Worm (Caenorhabditis elegans): ENCODE data around the gene T01B6.1.

T01B6.1 gene

DNA sequence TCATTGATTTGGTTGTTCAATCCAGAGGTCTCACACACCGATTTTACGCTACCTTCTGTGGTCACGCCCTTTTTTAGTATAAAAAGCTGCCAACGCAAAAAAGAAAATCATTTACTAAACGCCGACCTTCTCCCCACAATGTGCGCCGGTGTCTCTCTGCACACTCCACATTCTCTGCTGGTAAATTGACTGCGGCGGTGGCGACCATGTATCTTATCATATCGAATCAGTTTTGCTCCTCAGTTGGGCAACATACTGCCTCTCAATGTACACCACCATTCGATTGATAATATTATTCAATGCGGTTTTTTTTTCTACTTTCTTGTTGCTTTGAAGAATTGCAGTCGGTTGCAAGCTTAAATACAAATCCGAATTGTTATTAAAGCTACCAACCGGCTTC lies 36.6 kb downstream of the T01B6.1 start:
- TF ChIP-seq cog-1 (tag; optimal IDR thresholded peaks at IDR 0.05), result no peak
- TF ChIP-seq T22C8.4 (GFP tag; IDR thresholded peaks at IDR 0.05), result no peak
- TF ChIP-seq flt-1 (GFP tag; IDR thresholded peaks at IDR 0.05), result no peak
- TF ChIP-seq ztf-29 (GFP tag; IDR thresholded peaks at IDR 0.05), result no peak
- no peak for TF ChIP-seq klf-2 (GFP tag; conservative IDR thresholded peaks at IDR 0.05)
- no peak for TF ChIP-seq ref-1 (GFP tag; conservative IDR thresholded peaks at IDR 0.05)
- no peak for TF ChIP-seq tab-1 (GFP tag; IDR thresholded peaks at IDR 0.05)
- TF ChIP-seq ztf-23 (GFP tag; IDR thresholded peaks at IDR 0.05), result no peak

ce11 chrX:2375300-2376035 lies 40.0 kb downstream of the T01B6.1 start, which contains the start of gene F47G3.3:
F47G3.3 (plus strand) TSS chrX:2375985.
- TF ChIP-seq med-1 (GFP tag; optimal IDR thresholded peaks at IDR 0.05; ENCODE audit: insufficient read depth) (no peak), klf-2 (GFP tag; conservative IDR thresholded peaks at IDR 0.05) (no peak), ztf-29 (GFP tag; IDR thresholded peaks at IDR 0.05) (no peak), T22C8.4 (GFP tag; IDR thresholded peaks at IDR 0.05) (no peak), ztf-23 (GFP tag; IDR thresholded peaks at IDR 0.05) (no peak), cog-1 (tag; optimal IDR thresholded peaks at IDR 0.05) (no peak), ref-1 (GFP tag; conservative IDR thresholded peaks at IDR 0.05) (no peak), tab-1 (GFP tag; IDR thresholded peaks at IDR 0.05) (no peak), flt-1 (GFP tag; IDR thresholded peaks at IDR 0.05) (no peak)

- TF ChIP-seq ztf-23 (GFP tag; IDR thresholded peaks at IDR 0.05), result no peak
- no peak for TF ChIP-seq tab-1 (GFP tag; IDR thresholded peaks at IDR 0.05)
- TF ChIP-seq klf-2 (GFP tag; conservative IDR thresholded peaks at IDR 0.05), result no peak
- no peak for TF ChIP-seq flt-1 (GFP tag; IDR thresholded peaks at IDR 0.05)
- TF ChIP-seq ztf-29 (GFP tag; IDR thresholded peaks at IDR 0.05), result no peak
- no peak for TF ChIP-seq med-1 (GFP tag; optimal IDR thresholded peaks at IDR 0.05; ENCODE audit: insufficient read depth)
- no peak for TF ChIP-seq T22C8.4 (GFP tag; IDR thresholded peaks at IDR 0.05)
These were observed 45.3 kb downstream of the T01B6.1 start for ce11 chrX:2380818-2381217.

ce11 chrX:2381282-2381681 lies 45.8 kb downstream of the T01B6.1 start, which contains the start of gene F47G3.4:
F47G3.4 (plus strand) TSS chrX:2381582.
- TF ChIP-seq T22C8.4 (GFP tag; IDR thresholded peaks at IDR 0.05) (no peak), ztf-29 (GFP tag; IDR thresholded peaks at IDR 0.05) (no peak), tab-1 (GFP tag; IDR thresholded peaks at IDR 0.05) (no peak), flt-1 (GFP tag; IDR thresholded peaks at IDR 0.05) (no peak), ref-1 (GFP tag; conservative IDR thresholded peaks at IDR 0.05) (no peak), ztf-23 (GFP tag; IDR thresholded peaks at IDR 0.05) (no peak), klf-2 (GFP tag; conservative IDR thresholded peaks at IDR 0.05) (no peak), med-1 (GFP tag; optimal IDR thresholded peaks at IDR 0.05; ENCODE audit: insufficient read depth) (no peak), cog-1 (tag; optimal IDR thresholded peaks at IDR 0.05) (no peak)

- no peak for TF ChIP-seq flt-1 (GFP tag; IDR thresholded peaks at IDR 0.05)
- TF ChIP-seq ref-1 (GFP tag; conservative IDR thresholded peaks at IDR 0.05), result no peak
- no peak for TF ChIP-seq ztf-23 (GFP tag; IDR thresholded peaks at IDR 0.05)
- no peak for TF ChIP-seq med-1 (GFP tag; optimal IDR thresholded peaks at IDR 0.05; ENCODE audit: insufficient read depth)
- no peak for TF ChIP-seq ztf-29 (GFP tag; IDR thresholded peaks at IDR 0.05)
These were observed 46.7 kb downstream of the T01B6.1 start for ce11 chrX:2382227-2382626.

ce11 chrX:2385453-2385852 lies 50.0 kb downstream of the T01B6.1 start, which contains the start of gene F47G3.1:
F47G3.1 (plus strand) TSS chrX:2385753.
- no peak for TF ChIP-seq klf-2 (GFP tag; conservative IDR thresholded peaks at IDR 0.05)
- no peak for TF ChIP-seq ztf-23 (GFP tag; IDR thresholded peaks at IDR 0.05)
- no peak for TF ChIP-seq flt-1 (GFP tag; IDR thresholded peaks at IDR 0.05)
- no peak for TF ChIP-seq med-1 (GFP tag; optimal IDR thresholded peaks at IDR 0.05; ENCODE audit: insufficient read depth)
- no peak for TF ChIP-seq T22C8.4 (GFP tag; IDR thresholded peaks at IDR 0.05)
- no peak for TF ChIP-seq cog-1 (tag; optimal IDR thresholded peaks at IDR 0.05)

DNA sequence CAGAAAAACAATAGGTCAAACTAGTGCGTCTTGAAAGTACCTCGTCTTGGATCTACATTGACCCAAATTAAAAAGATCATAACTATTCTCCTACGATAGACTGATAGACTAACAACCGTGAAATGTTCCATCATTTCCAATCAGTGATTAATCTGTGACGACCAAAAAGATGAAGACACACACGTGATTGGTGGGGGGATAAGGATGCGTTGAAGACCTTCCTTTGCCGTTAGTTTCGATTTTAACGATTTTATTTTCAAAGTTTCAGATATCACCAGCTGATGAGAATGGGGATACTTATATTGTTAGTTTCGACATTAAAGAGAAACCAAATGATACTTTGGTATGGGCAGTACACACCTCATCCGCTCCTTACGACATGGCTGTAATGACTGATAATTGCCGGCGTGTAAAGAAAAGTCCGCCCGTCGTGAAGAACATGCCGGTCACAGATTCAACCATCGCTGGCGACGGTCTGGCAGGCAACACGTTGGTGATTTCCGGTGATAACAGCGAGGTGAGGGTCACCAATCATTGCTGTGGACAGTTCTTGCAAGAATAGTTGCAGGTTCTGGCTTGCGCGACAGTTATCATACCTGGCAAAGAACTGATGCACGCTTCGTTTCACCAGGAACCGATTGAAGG lies 51.6 kb downstream of the T01B6.1 start:
- TF ChIP-seq T22C8.4 (GFP tag; IDR thresholded peaks at IDR 0.05), result no peak
- no peak for TF ChIP-seq med-1 (GFP tag; optimal IDR thresholded peaks at IDR 0.05; ENCODE audit: insufficient read depth)
- no peak for TF ChIP-seq ztf-23 (GFP tag; IDR thresholded peaks at IDR 0.05)
- TF ChIP-seq flt-1 (GFP tag; IDR thresholded peaks at IDR 0.05), result no peak
- TF ChIP-seq ztf-29 (GFP tag; IDR thresholded peaks at IDR 0.05), result no peak
- no peak for TF ChIP-seq cog-1 (tag; optimal IDR thresholded peaks at IDR 0.05)
- no peak for TF ChIP-seq klf-2 (GFP tag; conservative IDR thresholded peaks at IDR 0.05)
- no peak for TF ChIP-seq tab-1 (GFP tag; IDR thresholded peaks at IDR 0.05)
- no peak for TF ChIP-seq ref-1 (GFP tag; conservative IDR thresholded peaks at IDR 0.05)

DNA sequence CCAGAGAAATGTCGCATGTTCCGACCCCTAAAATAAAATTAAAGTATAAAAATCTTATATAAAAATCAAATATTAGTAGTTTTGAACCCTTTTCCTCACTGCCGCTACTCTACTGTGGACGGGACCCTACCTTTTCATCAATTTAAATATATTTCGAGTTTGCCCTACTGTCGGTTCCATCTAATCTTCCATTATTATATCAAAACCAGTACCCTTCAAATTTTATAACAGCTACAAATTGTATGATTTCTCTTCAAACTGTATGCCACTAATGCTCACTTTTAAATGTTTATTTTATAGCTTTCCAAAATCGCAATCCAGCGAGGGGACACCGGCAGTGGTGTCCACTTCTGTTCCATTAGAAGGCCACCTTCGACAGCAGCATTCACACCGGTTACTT lies 59.5 kb downstream of the T01B6.1 start, which contains the start of gene C43H6.6:
TSS of gene C43H6.6 (plus strand) at position 301 of the 400 bp plus-strand sequence.
- TF ChIP-seq med-1 (GFP tag; optimal IDR thresholded peaks at IDR 0.05; ENCODE audit: insufficient read depth) (no peak), klf-2 (GFP tag; conservative IDR thresholded peaks at IDR 0.05) (no peak), T22C8.4 (GFP tag; IDR thresholded peaks at IDR 0.05) (no peak), ref-1 (GFP tag; conservative IDR thresholded peaks at IDR 0.05) (no peak), flt-1 (GFP tag; IDR thresholded peaks at IDR 0.05) (no peak), ztf-23 (GFP tag; IDR thresholded peaks at IDR 0.05) (no peak), ztf-29 (GFP tag; IDR thresholded peaks at IDR 0.05) (no peak), cog-1 (tag; optimal IDR thresholded peaks at IDR 0.05) (no peak)
